Fruit fly (Drosophila melanogaster): ENCODE measurements around the gene CG34241.
A peak's percentile ranks its signal among the peaks of the same experiment; 100 is the strongest.

CG34241 gene

dm6 chr3L:12084969-12085690, 42.6 kb upstream of the CG34241 start (continued):
- TF ChIP-seq sna (GFP tag; IDR thresholded peaks at IDR 0.05; ENCODE audit: partially characterized antibody) (no peak), CG18011 (GFP tag; optimal IDR thresholded peaks at IDR 0.05) (no peak), schlank (tag; optimal IDR thresholded peaks at IDR 0.05) (no peak), Nf-YB (GFP tag; optimal IDR thresholded peaks at IDR 0.05) (peak; percentile 9), CG12659 (GFP tag; optimal IDR thresholded peaks at IDR 0.05) (no peak), sim (GFP tag; IDR thresholded peaks at IDR 0.05) (no peak), Adf1 (GFP tag; IDR thresholded peaks at IDR 0.05) (no peak), fru (optimal IDR thresholded peaks at IDR 0.05) (no peak), Fer1 (GFP tag; optimal IDR thresholded peaks at IDR 0.05) (no peak), D19A (tag; optimal IDR thresholded peaks at IDR 0.05) (peak; percentile 53), gce (GFP tag; IDR thresholded peaks at IDR 0.05) (no peak), CG11093 (GFP tag; IDR thresholded peaks at IDR 0.05) (no peak), CG17385 (GFP tag; optimal IDR thresholded peaks at IDR 0.05) (no peak), CG7963 (GFP tag; IDR thresholded peaks at IDR 0.05; ENCODE audit: partially characterized antibody) (no peak), h (optimal IDR thresholded peaks at IDR 0.05) (no peak), dysf (GFP tag; IDR thresholded peaks at IDR 0.05) (no peak), PHDP (tag; optimal IDR thresholded peaks at IDR 0.05) (peak; percentile 65), Bteb2 (GFP tag; optimal IDR thresholded peaks at IDR 0.05) (no peak), CG2202 (tag; optimal IDR thresholded peaks at IDR 0.05) (no peak), hkb (optimal IDR thresholded peaks at IDR 0.05) (no peak), hkb (GFP tag; IDR thresholded peaks at IDR 0.05) (no peak), Atf-2 (GFP tag; optimal IDR thresholded peaks at IDR 0.05) (no peak), Hand (GFP tag; optimal IDR thresholded peaks at IDR 0.05) (no peak), ap (GFP tag; IDR thresholded peaks at IDR 0.05) (no peak), CG17186 (GFP tag; optimal IDR thresholded peaks at IDR 0.05) (no peak), sisA (GFP tag; IDR thresholded peaks at IDR 0.05) (no peak), CG11504 (tag; optimal IDR thresholded peaks at IDR 0.05) (peak; percentile 59), klu (GFP tag; IDR thresholded peaks at IDR 0.05) (no peak), dimm (GFP tag; IDR thresholded peaks at IDR 0.05) (no peak), Meics (GFP tag; optimal IDR thresholded peaks at IDR 0.05) (peak; percentile 28), ranshi (GFP tag; IDR thresholded peaks at IDR 0.05) (no peak; the same call in 1 of the 2 replicates), ftz-f1 (GFP tag; optimal IDR thresholded peaks at IDR 0.05) (no peak), CG12299 (tag; optimal IDR thresholded peaks at IDR 0.05) (no peak), CG2712 (tag; optimal IDR thresholded peaks at IDR 0.05) (peak; percentile 57), inv (GFP tag; IDR thresholded peaks at IDR 0.05; ENCODE audit: partially characterized antibody) (no peak), CG4404 (GFP tag; IDR thresholded peaks at IDR 0.05) (no peak), CTCF (GFP tag; optimal IDR thresholded peaks at IDR 0.05) (no peak), nau (GFP tag; optimal IDR thresholded peaks at IDR 0.05) (no peak), CG2875 (GFP tag; optimal IDR thresholded peaks at IDR 0.05) (no peak), disco-r (GFP tag; optimal IDR thresholded peaks at IDR 0.05) (no peak), CG2199 (GFP tag; IDR thresholded peaks at IDR 0.05) (no peak), CG9727 (GFP tag; optimal IDR thresholded peaks at IDR 0.05) (no peak), ERR (GFP tag; optimal IDR thresholded peaks at IDR 0.05) (no peak), lilli (GFP tag; optimal IDR thresholded peaks at IDR 0.05) (no peak), Fer3 (tag; optimal IDR thresholded peaks at IDR 0.05) (no peak), eve (GFP tag; optimal IDR thresholded peaks at IDR 0.05) (no peak), CG3407 (GFP tag; optimal IDR thresholded peaks at IDR 0.05) (no peak), kni (GFP tag; optimal IDR thresholded peaks at IDR 0.05) (no peak), tio (GFP tag; optimal IDR thresholded peaks at IDR 0.05) (no peak), jigr1 (GFP tag; IDR thresholded peaks at IDR 0.05) (no peak), pros (GFP tag; optimal IDR thresholded peaks at IDR 0.05) (no peak), CG15011 (GFP tag; optimal IDR thresholded peaks at IDR 0.05) (no peak)
